Fruit fly (Drosophila melanogaster) whole organism, embryonic: ENCODE results near the gene Tm1.

Experiments
- Antp ChIP-seq: fragments of 200-800 bp; sonication (Bioruptor generic); optimal IDR thresholded peaks from 3 replicates; lab custom pipeline; 2016; ENCODE audit warnings: missing biosample characterization, missing genetic modification characterization
- Atf3 ChIP-seq: fragments of 200-800 bp; sonication (Bioruptor generic); optimal IDR thresholded peaks from 3 replicates; lab custom pipeline; 2016; ENCODE audit warnings: missing biosample characterization, missing genetic modification characterization
- CG10209 ChIP-seq: fragments of 200-800 bp; sonication (Bioruptor generic); optimal IDR thresholded peaks from 3 replicates; lab custom pipeline; 2017; ENCODE audit warnings: missing biosample characterization, mild to moderate bottlenecking, missing genetic modification characterization, missing genetic modification reagents
- CG1024 ChIP-seq: fragments of 200-800 bp; sonication (Bioruptor generic); IDR thresholded peaks from 2 replicates; pipeline ENCODE4 v1.3.6; 2022; ENCODE audit warnings: missing biosample characterization, missing genetic modification characterization
- CG10321 ChIP-seq: fragments of 200-800 bp; sonication (Bioruptor generic); IDR thresholded peaks from 2 replicates; pipeline ENCODE4 v1.3.6; 2022; ENCODE audit warnings: missing biosample characterization, missing genetic modification characterization
- CG12155 ChIP-seq: fragments of 200-800 bp; sonication (Bioruptor generic); optimal IDR thresholded peaks from 3 replicates; lab custom pipeline; 2016; ENCODE audit warnings: missing biosample characterization, missing genetic modification characterization
- CG12219 ChIP-seq: fragments of 200-800 bp; sonication (Bioruptor generic); optimal IDR thresholded peaks from 3 replicates; lab custom pipeline; 2018; ENCODE audit warnings: missing biosample characterization, mild to moderate bottlenecking, missing genetic modification characterization
- CG13424 ChIP-seq: fragments of 200-800 bp; sonication (Bioruptor generic); optimal IDR thresholded peaks from 2 replicates; lab custom pipeline; 2019; ENCODE audit warnings: missing biosample characterization, mild to moderate bottlenecking, missing genetic modification characterization, moderate library complexity
- CG16815 ChIP-seq: fragments of 200-800 bp; sonication (Bioruptor generic); optimal IDR thresholded peaks from 3 replicates; lab custom pipeline; 2017; ENCODE audit warnings: missing biosample characterization, mild to moderate bottlenecking, missing genetic modification characterization
- CG17568 ChIP-seq: fragments of 200-800 bp; sonication (Bioruptor generic); optimal IDR thresholded peaks from 2 replicates; lab custom pipeline; 2018; ENCODE audit warnings: missing biosample characterization, mild to moderate bottlenecking, missing genetic modification characterization, moderate library complexity
- CG17612 ChIP-seq: fragments of 200-800 bp; sonication (Bioruptor generic); IDR thresholded peaks from 2 replicates; pipeline ENCODE4 v1.3.6; 2022; ENCODE audit warnings: missing biosample characterization, missing genetic modification characterization
- CG18599 ChIP-seq: fragments of 200-800 bp; sonication (Bioruptor generic); optimal IDR thresholded peaks from 3 replicates; lab custom pipeline; 2017; ENCODE audit warnings: missing biosample characterization, missing genetic modification characterization, mild to moderate bottlenecking, moderate library complexity, missing genetic modification reagents
- CG3065 ChIP-seq: fragments of 200-800 bp; sonication (Bioruptor generic); optimal IDR thresholded peaks from 2 replicates; lab custom pipeline; 2016; ENCODE audit warnings: missing biosample characterization, missing genetic modification characterization
- CG31365 ChIP-seq: fragments of 200-800 bp; sonication (Bioruptor generic); optimal IDR thresholded peaks from 2 replicates; lab custom pipeline; 2018; ENCODE audit warnings: missing biosample characterization, mild to moderate bottlenecking, missing genetic modification characterization
- CG34376 ChIP-seq: fragments of 200-800 bp; sonication (Bioruptor generic); optimal IDR thresholded peaks from 2 replicates; lab custom pipeline; 2018; ENCODE audit warnings: missing biosample characterization, mild to moderate bottlenecking, missing genetic modification characterization
- CG7745 ChIP-seq: fragments of 200-800 bp; sonication (Bioruptor generic); optimal IDR thresholded peaks from 2 replicates; lab custom pipeline; 2018; ENCODE audit warnings: missing biosample characterization, mild to moderate bottlenecking, missing genetic modification characterization, moderate library complexity
- CG7928 ChIP-seq: fragments of 200-800 bp; sonication (Bioruptor generic); optimal IDR thresholded peaks from 2 replicates; lab custom pipeline; 2017; ENCODE audit warnings: missing biosample characterization, mild to moderate bottlenecking, missing genetic modification characterization
- CTCF ChIP-seq: fragments of 200-800 bp; sonication (Bioruptor generic); optimal IDR thresholded peaks from 2 replicates; lab custom pipeline; 2017; ENCODE audit warnings: missing biosample characterization, mild to moderate bottlenecking, missing genetic modification characterization, moderate library complexity
- D19B ChIP-seq: fragments of 200-800 bp; sonication (Bioruptor generic); optimal IDR thresholded peaks from 2 replicates; lab custom pipeline; 2017; ENCODE audit warnings: missing biosample characterization, mild to moderate bottlenecking, missing genetic modification characterization
- Dek ChIP-seq: fragments of 200-800 bp; sonication (Bioruptor generic); optimal IDR thresholded peaks from 3 replicates; lab custom pipeline; 2019; ENCODE audit warnings: missing biosample characterization, mild to moderate bottlenecking, missing genetic modification characterization, moderate library complexity
- Fer2 ChIP-seq: fragments of 200-800 bp; sonication (Bioruptor generic); optimal IDR thresholded peaks from 2 replicates; lab custom pipeline; 2018; ENCODE audit warnings: missing biosample characterization, mild to moderate bottlenecking, missing genetic modification characterization, moderate library complexity
- Hmr ChIP-seq: fragments of 200-800 bp; sonication (Bioruptor generic); optimal IDR thresholded peaks from 3 replicates; lab custom pipeline; 2017; ENCODE audit warnings: mild to moderate bottlenecking, missing biosample characterization, missing genetic modification reagents, missing genetic modification characterization
- Hmx ChIP-seq: fragments of 200-800 bp; sonication (Bioruptor generic); optimal IDR thresholded peaks from 2 replicates; lab custom pipeline; 2016; ENCODE audit warnings: missing biosample characterization, missing genetic modification characterization
- Hr3 ChIP-seq: fragments of 200-800 bp; sonication (Bioruptor generic); optimal IDR thresholded peaks from 3 replicates; lab custom pipeline; 2016; ENCODE audit warnings: missing biosample characterization, missing genetic modification characterization
- MTF-1 ChIP-seq: fragments of 200-800 bp; sonication (Bioruptor generic); optimal IDR thresholded peaks from 2 replicates; lab custom pipeline; 2018; ENCODE audit warnings: missing biosample characterization, mild to moderate bottlenecking, missing genetic modification characterization, borderline replicate concordance
- Meics ChIP-seq: fragments of 200-800 bp; sonication (Bioruptor generic); optimal IDR thresholded peaks from 2 replicates; lab custom pipeline; 2017; ENCODE audit warnings: missing biosample characterization, mild to moderate bottlenecking, missing genetic modification characterization
- NfI ChIP-seq: fragments of 200-800 bp; sonication (Bioruptor generic); optimal IDR thresholded peaks from 3 replicates; lab custom pipeline; 2018; ENCODE audit warnings: missing biosample characterization, mild to moderate bottlenecking, missing genetic modification characterization, moderate library complexity
- Pdp1 ChIP-seq, 2 experiments: fragments of 200-800 bp; sonication (Bioruptor generic); optimal IDR thresholded peaks; 3 replicates each; lab custom pipeline; 2016; ENCODE audit warnings: missing biosample characterization in 2 of 2, missing genetic modification characterization in 2 of 2, mild to moderate bottlenecking in 1 of 2, moderate library complexity in 1 of 2
- Sox100B ChIP-seq: fragments of 200-800 bp; sonication (Bioruptor generic); optimal IDR thresholded peaks from 3 replicates; lab custom pipeline; 2018; ENCODE audit warnings: missing biosample characterization, mild to moderate bottlenecking, missing genetic modification characterization
- Trl ChIP-seq, 3 experiments: fragments of >200 bp in 2 of 3; fragments of 200-800 bp in 1 of 3; sonication (Bioruptor generic) in 1 of 3; optimal IDR thresholded peaks; 2 replicates in 1 of 3; 3 replicates in 2 of 3; lab custom pipeline; 2016 to 2017; ENCODE audit warnings: missing biosample characterization in 1 of 3, missing genetic modification characterization in 1 of 3
- ab ChIP-seq: fragments of 200-800 bp; sonication (Bioruptor generic); optimal IDR thresholded peaks from 2 replicates; lab custom pipeline; 2016; ENCODE audit warnings: missing biosample characterization, missing genetic modification characterization
- ems ChIP-seq: fragments of 200-800 bp; sonication (Bioruptor generic); optimal IDR thresholded peaks from 3 replicates; lab custom pipeline; 2016; ENCODE audit warnings: missing biosample characterization, missing genetic modification characterization
- fu2 ChIP-seq: fragments of 200-800 bp; sonication (Bioruptor generic); optimal IDR thresholded peaks from 2 replicates; lab custom pipeline; 2016; ENCODE audit warnings: missing biosample characterization, missing genetic modification characterization
- gcm2 ChIP-seq: fragments of 200-800 bp; sonication (Bioruptor generic); optimal IDR thresholded peaks from 2 replicates; lab custom pipeline; 2016; ENCODE audit warnings: missing biosample characterization, missing genetic modification characterization
- gfzf ChIP-seq: fragments of 200-800 bp; sonication (Bioruptor generic); optimal IDR thresholded peaks from 2 replicates; lab custom pipeline; 2016; ENCODE audit warnings: missing biosample characterization, mild to moderate bottlenecking, missing genetic modification characterization, moderate library complexity
- jumu ChIP-seq: fragments of 200-800 bp; sonication (Bioruptor generic); optimal IDR thresholded peaks from 3 replicates; lab custom pipeline; 2016; ENCODE audit warnings: missing biosample characterization, missing genetic modification characterization
- klu ChIP-seq: fragments of 200-800 bp; sonication (Bioruptor generic); IDR thresholded peaks from 2 replicates; pipeline ENCODE4 v1.3.6; 2022; ENCODE audit warnings: missing biosample characterization, missing genetic modification characterization
- lilli ChIP-seq: fragments of 200-800 bp; sonication (Bioruptor generic); optimal IDR thresholded peaks from 3 replicates; lab custom pipeline; 2016; ENCODE audit warnings: missing biosample characterization, missing genetic modification characterization
- mld ChIP-seq: fragments of 200-800 bp; sonication (Bioruptor generic); IDR thresholded peaks from 3 replicates; pipeline ENCODE4 v1.3.6; 2022; ENCODE audit warnings: missing biosample characterization, missing genetic modification characterization; ENCODE audit not compliant: partially characterized antibody
- oc ChIP-seq: fragments of 200-800 bp; sonication (Bioruptor generic); optimal IDR thresholded peaks from 2 replicates; lab custom pipeline; 2018; ENCODE audit warnings: missing biosample characterization, mild to moderate bottlenecking, missing genetic modification characterization, moderate library complexity
- peb ChIP-seq: fragments of 200-800 bp; sonication (Bioruptor generic); IDR thresholded peaks from 2 replicates; pipeline ENCODE4 v1.3.6; 2022; ENCODE audit warnings: missing biosample characterization, missing genetic modification characterization
- pros ChIP-seq: fragments of 200-800 bp; sonication (Bioruptor generic); optimal IDR thresholded peaks from 3 replicates; lab custom pipeline; 2019; ENCODE audit warnings: missing biosample characterization, mild to moderate bottlenecking, missing genetic modification characterization, moderate library complexity
- pum ChIP-seq: fragments of 200-800 bp; sonication (Bioruptor generic); optimal IDR thresholded peaks from 2 replicates; lab custom pipeline; 2016; ENCODE audit warnings: missing biosample characterization, missing genetic modification characterization
- scrt ChIP-seq: fragments of 200-800 bp; sonication (Bioruptor generic); optimal IDR thresholded peaks from 2 replicates; lab custom pipeline; 2018; ENCODE audit warnings: missing biosample characterization, mild to moderate bottlenecking, missing genetic modification characterization, moderate library complexity
- tap ChIP-seq: fragments of 200-800 bp; optimal IDR thresholded peaks from 3 replicates; lab custom pipeline; 2019; ENCODE audit warnings: missing biosample characterization, mild to moderate bottlenecking, missing genetic modification characterization, moderate library complexity
- unpg ChIP-seq: fragments of 200-800 bp; sonication (Bioruptor generic); optimal IDR thresholded peaks from 3 replicates; lab custom pipeline; 2018; ENCODE audit warnings: missing biosample characterization, mild to moderate bottlenecking, missing genetic modification characterization, moderate library complexity
- wdn ChIP-seq: fragments of 200-800 bp; sonication (Bioruptor generic); IDR thresholded peaks from 2 replicates; pipeline ENCODE4 v1.3.6; 2022; ENCODE audit warnings: missing biosample characterization, missing genetic modification characterization
- zen ChIP-seq: fragments of 200-800 bp; sonication (Bioruptor generic); optimal IDR thresholded peaks from 3 replicates; lab custom pipeline; 2018; ENCODE audit warnings: missing biosample characterization, mild to moderate bottlenecking, missing genetic modification characterization, moderate library complexity
- zfh2 ChIP-seq: fragments of 200-800 bp; sonication (Bioruptor generic); optimal IDR thresholded peaks from 2 replicates; lab custom pipeline; 2016; ENCODE audit warnings: missing biosample characterization, missing genetic modification characterization

Gene Tm1

DNA sequence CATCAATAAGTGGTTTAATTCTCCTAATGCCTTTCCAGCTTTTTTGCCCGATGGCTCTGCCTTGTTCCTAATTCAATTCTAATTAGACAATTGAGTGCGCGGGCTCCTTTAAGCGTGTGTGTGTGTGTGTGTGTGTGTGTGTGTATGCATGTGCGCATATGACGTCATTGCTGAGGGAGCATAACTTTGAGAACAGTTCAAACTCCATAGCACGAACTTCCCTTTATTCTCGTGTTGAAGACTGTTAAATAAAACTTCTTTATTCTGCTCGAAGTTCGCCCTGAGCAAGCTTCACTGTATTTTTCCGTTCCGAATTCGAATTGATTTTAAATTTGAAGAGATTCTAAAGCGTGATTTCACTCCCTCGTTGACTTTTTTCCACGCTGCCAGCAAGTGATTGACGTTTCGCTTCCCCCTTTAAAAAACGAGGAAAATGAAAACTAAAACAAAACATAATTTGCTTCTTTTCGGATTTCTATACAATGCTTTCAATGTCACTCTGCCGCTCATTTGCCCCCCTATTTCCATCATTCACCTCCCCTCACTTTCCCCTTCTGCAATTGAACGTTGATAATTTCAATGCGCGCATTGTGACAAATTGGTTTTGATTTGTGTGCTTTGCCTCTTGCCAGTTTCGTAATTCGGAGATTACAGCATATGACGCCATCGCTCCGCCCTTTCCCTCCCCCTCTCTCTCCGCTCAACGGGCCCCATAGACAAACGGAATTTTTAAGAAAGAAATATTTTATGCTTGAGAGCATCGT lies 14.4 kb downstream of the Tm1 start (continued):
- TF ChIP-seq klu (no peak), CTCF (no peak), Meics (GFP tag; lab: Kevin White, UChicago) (peak; percentile 50), zfh2 (GFP tag; lab: Kevin White, UChicago) (peak; percentile 6), Dek (tag; lab: Kevin White, UChicago) (no peak), Hmr (peak; percentile 20), MTF-1 (GFP tag; lab: Kevin White, UChicago) (no peak), Pdp1 (GFP tag; optimal IDR thresholded peaks at IDR 0.05; lab: Kevin White, UChicago) (peak in 1 of 2 experiments; percentile 96), CG1024 (GFP tag; lab: Robert Waterston, UW) (no peak), wdn (GFP tag; lab: Robert Waterston, UW) (no peak), Sox100B (GFP tag; lab: Kevin White, UChicago) (no peak), gfzf (GFP tag; lab: Kevin White, UChicago) (no peak), mld (GFP tag; lab: Robert Waterston, UW) (no peak), Hr3 (no peak), Antp (GFP tag; lab: Kevin White, UChicago) (peak; percentile 11), CG3065 (no peak), gcm2 (GFP tag; lab: Kevin White, UChicago) (no peak), pum (GFP tag; lab: Kevin White, UChicago) (peak; percentile 33), scrt (GFP tag; lab: Kevin White, UChicago) (no peak), CG13424 (tag; lab: Kevin White, UChicago) (peak; percentile 35), CG7745 (tag; lab: Kevin White, UChicago) (no peak), CG34376 (GFP tag; lab: Kevin White, UChicago) (peak; percentile 63), NfI (GFP tag; lab: Kevin White, UChicago) (peak; percentile 27), Trl (optimal IDR thresholded peaks at IDR 0.05; lab: Kevin White, UChicago) (no peak), Trl (GFP tag; optimal IDR thresholded peaks at IDR 0.05; lab: Kevin White, UChicago) (no peak), ab (GFP tag; lab: Kevin White, UChicago) (no peak), Hmx (GFP tag; lab: Kevin White, UChicago) (no peak), CG16815 (GFP tag; lab: Kevin White, UChicago) (no peak), D19B (GFP tag; lab: Kevin White, UChicago) (no peak), CG12155 (GFP tag; lab: Kevin White, UChicago) (peak; percentile 31), ems (GFP tag; lab: Kevin White, UChicago) (no peak), tap (tag; lab: Kevin White, UChicago) (no peak), CG18599 (GFP tag; lab: Kevin White, UChicago) (peak; percentile 73), fu2 (GFP tag; lab: Kevin White, UChicago) (no peak), lilli (GFP tag; lab: Kevin White, UChicago) (peak; percentile 62), CG12219 (peak; percentile 1), unpg (GFP tag; lab: Kevin White, UChicago) (peak; percentile 44), oc (peak; percentile 77), zen (tag; lab: Kevin White, UChicago) (no peak), CG10321 (GFP tag; lab: Robert Waterston, UW) (no peak), CG31365 (tag; lab: Kevin White, UChicago) (no peak), peb (GFP tag; lab: Robert Waterston, UW) (no peak), jumu (no peak), pros (peak; percentile 3), Fer2 (tag; lab: Kevin White, UChicago) (no peak), CG10209 (GFP tag; lab: Kevin White, UChicago) (peak; percentile 8), CG7928 (GFP tag; lab: Kevin White, UChicago) (no peak), CG17612 (GFP tag; lab: Robert Waterston, UW) (no peak), CG17568 (GFP tag; lab: Kevin White, UChicago) (no peak), Atf3 (peak; percentile 47)
